Comparison of ENCODE assay signal across 1 fruit fly cellular context in genomic region chr3L:12124975-12125374, dm6.
A peak's percentile ranks its signal among the peaks of the same experiment; 100 is the strongest.
TF ChIP-seq lines count a peak whose summit lies in the region.

Gene yps, minus strand, starts transcription at chr3L:12125150.

TF ChIP-seq in whole organism, embryonic, 481 proteins besides CTCF, POLR2A, EP300 and RAD21 (continued from another document and continues in another):
- peak; percentile 69; the same call in 3 of the 4 replicates for TF ChIP-seq Dll (GFP tag; IDR thresholded peaks at IDR 0.05; lab: Robert Waterston, UW; ENCODE audit: partially characterized antibody)
- TF ChIP-seq CG31224 (GFP tag; IDR thresholded peaks at IDR 0.05; lab: Robert Waterston, UW): peak; percentile 78
- peak; percentile 74 for TF ChIP-seq unc-4 (GFP tag; IDR thresholded peaks at IDR 0.05; lab: Robert Waterston, UW; ENCODE audit: partially characterized antibody)
- TF ChIP-seq jing (GFP tag; optimal IDR thresholded peaks at IDR 0.05; lab: Kevin White, UChicago): no peak
- peak; percentile 90 for TF ChIP-seq sim (GFP tag; IDR thresholded peaks at IDR 0.05; lab: Robert Waterston, UW)
- TF ChIP-seq CG7963 (GFP tag; IDR thresholded peaks at IDR 0.05; lab: Robert Waterston, UW; ENCODE audit: partially characterized antibody): peak; percentile 75
- TF ChIP-seq Bgb (GFP tag; IDR thresholded peaks at IDR 0.05; lab: Robert Waterston, UW; ENCODE audit: partially characterized antibody): peak; percentile 89
- peak; percentile 99 for TF ChIP-seq ash1 (GFP tag; optimal IDR thresholded peaks at IDR 0.05; lab: Kevin White, UChicago)
- TF ChIP-seq lab (GFP tag; optimal IDR thresholded peaks at IDR 0.05; lab: Kevin White, UChicago): peak; percentile 99
- peak; percentile 61 for TF ChIP-seq psq (GFP tag; optimal IDR thresholded peaks at IDR 0.05; lab: Kevin White, UChicago)
- no peak for TF ChIP-seq pita (GFP tag; optimal IDR thresholded peaks at IDR 0.05; lab: Kevin White, UChicago)
- TF ChIP-seq Pdp1 (GFP tag; optimal IDR thresholded peaks at IDR 0.05; lab: Kevin White, UChicago): peak; percentile 86 to 93
- peak; percentile 93 for TF ChIP-seq scrt (GFP tag; optimal IDR thresholded peaks at IDR 0.05; lab: Kevin White, UChicago)
- TF ChIP-seq lilli (GFP tag; optimal IDR thresholded peaks at IDR 0.05; lab: Kevin White, UChicago): peak; percentile 86
- TF ChIP-seq emc (GFP tag; optimal IDR thresholded peaks at IDR 0.05; lab: Kevin White, UChicago): peak; percentile 86
- TF ChIP-seq CG17186 (GFP tag; optimal IDR thresholded peaks at IDR 0.05; lab: Kevin White, UChicago): peak; percentile 100
- TF ChIP-seq CG4820 (GFP tag; optimal IDR thresholded peaks at IDR 0.05; lab: Kevin White, UChicago): peak; percentile 67
- TF ChIP-seq CG6854 (GFP tag; optimal IDR thresholded peaks at IDR 0.05; lab: Kevin White, UChicago): peak; percentile 93
- TF ChIP-seq sob (GFP tag; IDR thresholded peaks at IDR 0.05; lab: Robert Waterston, UW): peak; percentile 95
- TF ChIP-seq CG7786 (GFP tag; optimal IDR thresholded peaks at IDR 0.05; lab: Kevin White, UChicago): peak; percentile 75
- peak; percentile 80 for TF ChIP-seq ftz-f1 (GFP tag; optimal IDR thresholded peaks at IDR 0.05; lab: Kevin White, UChicago)
- TF ChIP-seq Hr51 (GFP tag; optimal IDR thresholded peaks at IDR 0.05; lab: Kevin White, UChicago): peak; percentile 83 to 95
- peak; percentile 87 for TF ChIP-seq E2f1 (GFP tag; IDR thresholded peaks at IDR 0.05; lab: Robert Waterston, UW)
- peak; percentile 85 for TF ChIP-seq CG11504 (tag; optimal IDR thresholded peaks at IDR 0.05; lab: Kevin White, UChicago)
- TF ChIP-seq pros (GFP tag; optimal IDR thresholded peaks at IDR 0.05; lab: Kevin White, UChicago): peak; percentile 24
- peak; percentile 83 for TF ChIP-seq CG8359 (GFP tag; optimal IDR thresholded peaks at IDR 0.05; lab: Kevin White, UChicago; ENCODE audit: borderline replicate concordance)
- TF ChIP-seq crp (GFP tag; optimal IDR thresholded peaks at IDR 0.05; lab: Kevin White, UChicago): peak in 1 of 2 experiments; percentile 66
- peak; percentile 28 for TF ChIP-seq Sin3A (optimal IDR thresholded peaks at IDR 0.05; lab: Kevin White, UChicago)
- TF ChIP-seq CG8290 (GFP tag; optimal IDR thresholded peaks at IDR 0.05; lab: Kevin White, UChicago): peak; percentile 91
- peak; percentile 88 to 99 for TF ChIP-seq CG8290 (tag; optimal IDR thresholded peaks at IDR 0.05; lab: Kevin White, UChicago)
- TF ChIP-seq otp (GFP tag; IDR thresholded peaks at IDR 0.05; lab: Robert Waterston, UW): peak; percentile 97
- TF ChIP-seq jumu (GFP tag; optimal IDR thresholded peaks at IDR 0.05; lab: Kevin White, UChicago): peak; percentile 70
- peak; percentile 89 for TF ChIP-seq Fer2 (tag; optimal IDR thresholded peaks at IDR 0.05; lab: Kevin White, UChicago)
- peak; percentile 98 for TF ChIP-seq CG6813 (GFP tag; optimal IDR thresholded peaks at IDR 0.05; lab: Kevin White, UChicago)
- TF ChIP-seq gcm (GFP tag; optimal IDR thresholded peaks at IDR 0.05; lab: Kevin White, UChicago): peak; percentile 94
- TF ChIP-seq H15 (GFP tag; IDR thresholded peaks at IDR 0.05; lab: Robert Waterston, UW): peak; percentile 89
- no peak for TF ChIP-seq h (optimal IDR thresholded peaks at IDR 0.05; lab: Kevin White, UChicago)
- 0 out of 3 replicates have a peak, but pooled peaks have one; percentile 8 for TF ChIP-seq CG11093 (GFP tag; IDR thresholded peaks at IDR 0.05; lab: Robert Waterston, UW)
- peak; percentile 76 for TF ChIP-seq HLH4C (GFP tag; IDR thresholded peaks at IDR 0.05; lab: Robert Waterston, UW; ENCODE audit: partially characterized antibody)
- peak; percentile 88 for TF ChIP-seq pfk (GFP tag; optimal IDR thresholded peaks at IDR 0.05; lab: Kevin White, UChicago)
- TF ChIP-seq gsb (GFP tag; IDR thresholded peaks at IDR 0.05; lab: Robert Waterston, UW): peak; percentile 74
- TF ChIP-seq B-H2 (GFP tag; optimal IDR thresholded peaks at IDR 0.05; lab: Kevin White, UChicago): peak; percentile 98
- peak; percentile 81 to 94 for TF ChIP-seq chif (GFP tag; optimal IDR thresholded peaks at IDR 0.05; lab: Kevin White, UChicago)
- TF ChIP-seq tna (GFP tag; IDR thresholded peaks at IDR 0.05; lab: Robert Waterston, UW; ENCODE audit: partially characterized antibody): peak; percentile 42; the same call in 1 of the 2 replicates
- peak; percentile 60 for TF ChIP-seq peb (GFP tag; IDR thresholded peaks at IDR 0.05; lab: Robert Waterston, UW)
- peak; percentile 78 for TF ChIP-seq bab2 (GFP tag; optimal IDR thresholded peaks at IDR 0.05; lab: Kevin White, UChicago)
- TF ChIP-seq CG11695 (GFP tag; IDR thresholded peaks at IDR 0.05; lab: Robert Waterston, UW): peak; percentile 80
- TF ChIP-seq CG7271 (tag; optimal IDR thresholded peaks at IDR 0.05; lab: Kevin White, UChicago): peak; percentile 98
- TF ChIP-seq zen2 (GFP tag; IDR thresholded peaks at IDR 0.05; lab: Robert Waterston, UW; ENCODE audit: partially characterized antibody): no peak; the same call in 1 of the 3 replicates
- peak; percentile 72 for TF ChIP-seq Sox102F (GFP tag; optimal IDR thresholded peaks at IDR 0.05; lab: Kevin White, UChicago)
- TF ChIP-seq CG14710 (tag; optimal IDR thresholded peaks at IDR 0.05; lab: Kevin White, UChicago): peak; percentile 92
- TF ChIP-seq CG11723 (GFP tag; optimal IDR thresholded peaks at IDR 0.05; lab: Kevin White, UChicago): peak; percentile 95
- peak; percentile 65 for TF ChIP-seq Aef1 (GFP tag; IDR thresholded peaks at IDR 0.05; lab: Robert Waterston, UW)
- TF ChIP-seq Trl (optimal IDR thresholded peaks at IDR 0.05; lab: Kevin White, UChicago): no peak
- TF ChIP-seq Trl (GFP tag; optimal IDR thresholded peaks at IDR 0.05; lab: Kevin White, UChicago): peak; percentile 96
- peak; percentile 97 for TF ChIP-seq bcd (GFP tag; optimal IDR thresholded peaks at IDR 0.05; lab: Kevin White, UChicago)
- TF ChIP-seq CG12155 (GFP tag; optimal IDR thresholded peaks at IDR 0.05; lab: Kevin White, UChicago): peak; percentile 88
- TF ChIP-seq abd-A (tag; optimal IDR thresholded peaks at IDR 0.05; lab: Kevin White, UChicago): no peak
- no peak for TF ChIP-seq CG8478 (optimal IDR thresholded peaks at IDR 0.05; lab: Kevin White, UChicago)
- peak; percentile 71 for TF ChIP-seq kay (GFP tag; optimal IDR thresholded peaks at IDR 0.05; lab: Kevin White, UChicago)
- peak; percentile 96 for TF ChIP-seq CG18619 (GFP tag; optimal IDR thresholded peaks at IDR 0.05; lab: Kevin White, UChicago)
- TF ChIP-seq CG33213 (GFP tag; optimal IDR thresholded peaks at IDR 0.05; lab: Kevin White, UChicago): peak; percentile 98
- peak; percentile 83 for TF ChIP-seq CG17361 (GFP tag; IDR thresholded peaks at IDR 0.05; lab: Robert Waterston, UW)
- peak; percentile 91 for TF ChIP-seq Xbp1 (GFP tag; optimal IDR thresholded peaks at IDR 0.05; lab: Kevin White, UChicago)
- TF ChIP-seq Six4 (GFP tag; optimal IDR thresholded peaks at IDR 0.05; lab: Kevin White, UChicago): peak; percentile 90
- no peak for TF ChIP-seq tio (GFP tag; optimal IDR thresholded peaks at IDR 0.05; lab: Kevin White, UChicago)
- TF ChIP-seq pho (GFP tag; optimal IDR thresholded peaks at IDR 0.05; lab: Kevin White, UChicago): peak; percentile 87
- peak; percentile 96 for TF ChIP-seq wek (GFP tag; optimal IDR thresholded peaks at IDR 0.05; lab: Kevin White, UChicago)
- TF ChIP-seq ham (GFP tag; IDR thresholded peaks at IDR 0.05; lab: Robert Waterston, UW): peak; percentile 78; the same call in 1 of the 2 replicates
- peak; percentile 96 for TF ChIP-seq sr (GFP tag; IDR thresholded peaks at IDR 0.05; lab: Robert Waterston, UW)
- TF ChIP-seq CG14965 (GFP tag; optimal IDR thresholded peaks at IDR 0.05; lab: Kevin White, UChicago; ENCODE audit: borderline replicate concordance): peak; percentile 76
- TF ChIP-seq CG13775 (GFP tag; optimal IDR thresholded peaks at IDR 0.05; lab: Kevin White, UChicago): peak; percentile 97
- peak; percentile 68 for TF ChIP-seq ato (GFP tag; IDR thresholded peaks at IDR 0.05; lab: Robert Waterston, UW; ENCODE audit: partially characterized antibody)
- peak; percentile 96 for TF ChIP-seq gro (GFP tag; optimal IDR thresholded peaks at IDR 0.05; lab: Kevin White, UChicago)
- peak; percentile 81 for TF ChIP-seq Oli (tag; optimal IDR thresholded peaks at IDR 0.05; lab: Kevin White, UChicago)
- TF ChIP-seq knrl (GFP tag; IDR thresholded peaks at IDR 0.05; lab: Robert Waterston, UW; ENCODE audit: partially characterized antibody): peak; percentile 77
- TF ChIP-seq CG15269 (tag; optimal IDR thresholded peaks at IDR 0.05; lab: Kevin White, UChicago): peak; percentile 89
- TF ChIP-seq twi (tag; optimal IDR thresholded peaks at IDR 0.05; lab: Kevin White, UChicago): peak; percentile 80
- peak; percentile 97 for TF ChIP-seq Side (GFP tag; optimal IDR thresholded peaks at IDR 0.05; lab: Kevin White, UChicago)
- peak; percentile 66 for TF ChIP-seq Dp (GFP tag; optimal IDR thresholded peaks at IDR 0.05; lab: Kevin White, UChicago)
- TF ChIP-seq CG6654 (GFP tag; optimal IDR thresholded peaks at IDR 0.05; lab: Kevin White, UChicago): peak; percentile 74
- peak; percentile 95 for TF ChIP-seq HmgD (GFP tag; optimal IDR thresholded peaks at IDR 0.05; lab: Kevin White, UChicago)
- TF ChIP-seq Kr (GFP tag; optimal IDR thresholded peaks at IDR 0.05; lab: Kevin White, UChicago): peak; percentile 80
- peak; percentile 51; the same call in 2 of the 3 replicates for TF ChIP-seq croc (GFP tag; conservative IDR thresholded peaks at IDR 0.05; lab: Robert Waterston, UW)
- no peak for TF ChIP-seq Hr39 (optimal IDR thresholded peaks at IDR 0.05; lab: Kevin White, UChicago)
- peak; percentile 39; the same call in 1 of the 2 replicates for TF ChIP-seq Taf1 (GFP tag; IDR thresholded peaks at IDR 0.05; lab: Robert Waterston, UW)
- peak; percentile 97 for TF ChIP-seq vvl (GFP tag; IDR thresholded peaks at IDR 0.05; lab: Robert Waterston, UW)
- peak; percentile 93 for TF ChIP-seq CG2202 (tag; optimal IDR thresholded peaks at IDR 0.05; lab: Kevin White, UChicago)
- TF ChIP-seq CkIIα-i1 (GFP tag; IDR thresholded peaks at IDR 0.05; lab: Robert Waterston, UW): peak; percentile 62; the same call in 1 of the 2 replicates
- TF ChIP-seq CG12299 (tag; optimal IDR thresholded peaks at IDR 0.05; lab: Kevin White, UChicago): peak; percentile 86
- TF ChIP-seq CG30431 (GFP tag; optimal IDR thresholded peaks at IDR 0.05; lab: Kevin White, UChicago): peak; percentile 77
- peak; percentile 90 for TF ChIP-seq CG8388 (GFP tag; optimal IDR thresholded peaks at IDR 0.05; lab: Kevin White, UChicago)
- TF ChIP-seq Max (GFP tag; optimal IDR thresholded peaks at IDR 0.05; lab: Kevin White, UChicago): peak; percentile 92
- peak; percentile 92 for TF ChIP-seq CG10267 (tag; optimal IDR thresholded peaks at IDR 0.05; lab: Kevin White, UChicago)
- peak; percentile 84 for TF ChIP-seq CG5245 (GFP tag; optimal IDR thresholded peaks at IDR 0.05; lab: Kevin White, UChicago)
- TF ChIP-seq CG12744 (GFP tag; optimal IDR thresholded peaks at IDR 0.05; lab: Kevin White, UChicago): peak; percentile 89
- peak; percentile 44 for TF ChIP-seq sima (GFP tag; optimal IDR thresholded peaks at IDR 0.05; lab: Kevin White, UChicago)
- TF ChIP-seq gce (GFP tag; IDR thresholded peaks at IDR 0.05; lab: Robert Waterston, UW): peak; percentile 95; the same call in 2 of the 3 replicates
- TF ChIP-seq CG18764 (GFP tag; optimal IDR thresholded peaks at IDR 0.05; lab: Kevin White, UChicago): peak; percentile 93
- peak; percentile 76 for TF ChIP-seq gem (tag; optimal IDR thresholded peaks at IDR 0.05; lab: Kevin White, UChicago)
- peak; percentile 94 for TF ChIP-seq Dref (GFP tag; IDR thresholded peaks at IDR 0.05; lab: Robert Waterston, UW)
- TF ChIP-seq E2f2 (GFP tag; IDR thresholded peaks at IDR 0.05; lab: Robert Waterston, UW): peak; percentile 78
- TF ChIP-seq lbe (GFP tag; optimal IDR thresholded peaks at IDR 0.05; lab: Kevin White, UChicago): peak; percentile 89
- TF ChIP-seq CG13624 (GFP tag; optimal IDR thresholded peaks at IDR 0.05; lab: Kevin White, UChicago): peak; percentile 94
- TF ChIP-seq CG7928 (GFP tag; optimal IDR thresholded peaks at IDR 0.05; lab: Kevin White, UChicago): peak; percentile 78
- peak; percentile 33; the same call in 1 of the 2 replicates for TF ChIP-seq CG2129 (GFP tag; IDR thresholded peaks at IDR 0.05; lab: Robert Waterston, UW; ENCODE audit: partially characterized antibody)
- TF ChIP-seq fd64A (GFP tag; optimal IDR thresholded peaks at IDR 0.05; lab: Kevin White, UChicago): peak; percentile 97
- peak; percentile 87 for TF ChIP-seq CG6175 (GFP tag; IDR thresholded peaks at IDR 0.05; lab: Robert Waterston, UW)
- TF ChIP-seq dmrt99B (tag; optimal IDR thresholded peaks at IDR 0.05; lab: Kevin White, UChicago): peak; percentile 81
- TF ChIP-seq BEAF-32 (GFP tag; optimal IDR thresholded peaks at IDR 0.05; lab: Kevin White, UChicago): peak; percentile 89
- TF ChIP-seq CG10431 (GFP tag; optimal IDR thresholded peaks at IDR 0.05; lab: Kevin White, UChicago): peak; percentile 97
- peak; percentile 91 for TF ChIP-seq unpg (GFP tag; optimal IDR thresholded peaks at IDR 0.05; lab: Kevin White, UChicago)
- peak; percentile 74 for TF ChIP-seq Hr3 (GFP tag; optimal IDR thresholded peaks at IDR 0.05; lab: Kevin White, UChicago)
- peak; percentile 85 for TF ChIP-seq CG3065 (GFP tag; optimal IDR thresholded peaks at IDR 0.05; lab: Kevin White, UChicago)
- TF ChIP-seq CG14014 (GFP tag; IDR thresholded peaks at IDR 0.05; lab: Robert Waterston, UW): peak; percentile 88
- TF ChIP-seq Rfx (GFP tag; IDR thresholded peaks at IDR 0.05; lab: Robert Waterston, UW): peak; percentile 97
- TF ChIP-seq CG34224 (GFP tag; IDR thresholded peaks at IDR 0.05; lab: Robert Waterston, UW; ENCODE audit: partially characterized antibody): peak; percentile 55; the same call in 2 of the 3 replicates
- peak; percentile 77 for TF ChIP-seq Nf-YB (GFP tag; optimal IDR thresholded peaks at IDR 0.05; lab: Kevin White, UChicago)
- TF ChIP-seq MBD-R2 (GFP tag; IDR thresholded peaks at IDR 0.05; lab: Robert Waterston, UW): peak; percentile 78; the same call in 1 of the 2 replicates
- TF ChIP-seq kah (GFP tag; optimal IDR thresholded peaks at IDR 0.05; lab: Kevin White, UChicago): peak; percentile 94
- peak; percentile 73 for TF ChIP-seq CG9797 (GFP tag; optimal IDR thresholded peaks at IDR 0.05; lab: Kevin White, UChicago)
- TF ChIP-seq Sry-δ (GFP tag; optimal IDR thresholded peaks at IDR 0.05; lab: Kevin White, UChicago): peak; percentile 89
- TF ChIP-seq CG11456 (GFP tag; IDR thresholded peaks at IDR 0.05; lab: Robert Waterston, UW): peak; percentile 97
- peak; percentile 88 for TF ChIP-seq trem (tag; optimal IDR thresholded peaks at IDR 0.05; lab: Kevin White, UChicago)
- peak; percentile 87 to 96 for TF ChIP-seq dpn (GFP tag; optimal IDR thresholded peaks at IDR 0.05; lab: Kevin White, UChicago)
- peak; percentile 73 for TF ChIP-seq CG10462 (GFP tag; optimal IDR thresholded peaks at IDR 0.05; lab: Kevin White, UChicago)
- no peak for TF ChIP-seq yki (optimal IDR thresholded peaks at IDR 0.05; lab: Kevin White, UChicago)
